Fruit fly (Drosophila melanogaster): Measurements from ENCODE around the gene CG15283.
A peak's percentile ranks its signal among the peaks of the same experiment; 100 is the strongest.

The CG15283 gene

dm6 chr2L:14497459-14498258 lies 46.9 kb upstream of the CG15283 start:
- TF ChIP-seq CG11617 (GFP tag; optimal IDR thresholded peaks at IDR 0.05), result no peak
- no peak for TF ChIP-seq Mnt (GFP tag; optimal IDR thresholded peaks at IDR 0.05)
- TF ChIP-seq cic (GFP tag; optimal IDR thresholded peaks at IDR 0.05), result no peak
- TF ChIP-seq CG12768 (GFP tag; optimal IDR thresholded peaks at IDR 0.05), result no peak
- TF ChIP-seq Crg-1 (GFP tag; optimal IDR thresholded peaks at IDR 0.05), result no peak
- TF ChIP-seq Hr96 (GFP tag; optimal IDR thresholded peaks at IDR 0.05), result no peak
- no peak for TF ChIP-seq CG7045 (GFP tag; optimal IDR thresholded peaks at IDR 0.05)
- no peak for TF ChIP-seq ovo (GFP tag; optimal IDR thresholded peaks at IDR 0.05)
- TF ChIP-seq CG14711 (tag; optimal IDR thresholded peaks at IDR 0.05), result no peak
- TF ChIP-seq kay (GFP tag; ENCODE audit: borderline replicate concordance), result no peak
- TF ChIP-seq tj (GFP tag; optimal IDR thresholded peaks at IDR 0.05), result no peak
- no peak for TF ChIP-seq cnc (optimal IDR thresholded peaks at IDR 0.05)
- no peak for TF ChIP-seq CG1620 (GFP tag; optimal IDR thresholded peaks at IDR 0.05)

- TF ChIP-seq Hr96 (GFP tag; optimal IDR thresholded peaks at IDR 0.05), result no peak
- no peak for TF ChIP-seq CG7045 (GFP tag; optimal IDR thresholded peaks at IDR 0.05)
- no peak for TF ChIP-seq Mnt (GFP tag; optimal IDR thresholded peaks at IDR 0.05)
These were observed 46.2 kb upstream of the CG15283 start for dm6 chr2L:14496892-14497291.

dm6 chr2L:14496348-14496747 lies 45.6 kb upstream of the CG15283 start:
- no peak for TF ChIP-seq CG33017 (tag; optimal IDR thresholded peaks at IDR 0.05)
- TF ChIP-seq cnc (optimal IDR thresholded peaks at IDR 0.05), result no peak
- TF ChIP-seq Hr96 (GFP tag; optimal IDR thresholded peaks at IDR 0.05), result no peak
- no peak for TF ChIP-seq CG7101 (tag; optimal IDR thresholded peaks at IDR 0.05)
- TF ChIP-seq ovo (GFP tag; optimal IDR thresholded peaks at IDR 0.05), result no peak
- no peak for TF ChIP-seq CG1620 (GFP tag; optimal IDR thresholded peaks at IDR 0.05)
- TF ChIP-seq CG5204 (GFP tag; optimal IDR thresholded peaks at IDR 0.05), result no peak
- TF ChIP-seq pad (GFP tag; optimal IDR thresholded peaks at IDR 0.05), result no peak
- TF ChIP-seq tj (GFP tag; optimal IDR thresholded peaks at IDR 0.05), result no peak
- no peak for TF ChIP-seq Clk (GFP tag; optimal IDR thresholded peaks at IDR 0.05)

dm6 chr2L:14495506-14495983 lies 44.8 kb upstream of the CG15283 start:
- TF ChIP-seq CG33017 (tag; optimal IDR thresholded peaks at IDR 0.05) (no peak), kay (GFP tag; ENCODE audit: borderline replicate concordance) (peak; percentile 63), CG12768 (GFP tag; optimal IDR thresholded peaks at IDR 0.05) (no peak), Crg-1 (GFP tag; optimal IDR thresholded peaks at IDR 0.05) (no peak)

dm6 chr2L:14494930-14495351 lies 44.2 kb upstream of the CG15283 start:
- TF ChIP-seq Mnt (GFP tag; optimal IDR thresholded peaks at IDR 0.05), result no peak
- TF ChIP-seq tj (GFP tag; optimal IDR thresholded peaks at IDR 0.05), result peak; percentile 72

dm6 chr2L:14492819-14493218 lies 42.1 kb upstream of the CG15283 start:
- TF ChIP-seq CG5204 (GFP tag; optimal IDR thresholded peaks at IDR 0.05), result no peak
- no peak for TF ChIP-seq Crg-1 (GFP tag; optimal IDR thresholded peaks at IDR 0.05)
- no peak for TF ChIP-seq Clk (GFP tag; optimal IDR thresholded peaks at IDR 0.05)
- TF ChIP-seq CG33017 (tag; optimal IDR thresholded peaks at IDR 0.05), result no peak
- no peak for TF ChIP-seq CG7101 (tag; optimal IDR thresholded peaks at IDR 0.05)

dm6 chr2L:14491686-14492085 lies 41.0 kb upstream of the CG15283 start:
- TF ChIP-seq CG7101 (tag; optimal IDR thresholded peaks at IDR 0.05), result no peak

- TF ChIP-seq CG5204 (GFP tag; optimal IDR thresholded peaks at IDR 0.05) (no peak), CG33017 (tag; optimal IDR thresholded peaks at IDR 0.05) (no peak), CG11617 (GFP tag; optimal IDR thresholded peaks at IDR 0.05) (peak; percentile 22), CG7045 (GFP tag; optimal IDR thresholded peaks at IDR 0.05) (peak; percentile 12), Crg-1 (GFP tag; optimal IDR thresholded peaks at IDR 0.05) (peak; percentile 7), Hr96 (GFP tag; optimal IDR thresholded peaks at IDR 0.05) (peak; percentile 12), bab1 (GFP tag; optimal IDR thresholded peaks at IDR 0.05) (peak; percentile 2), kay (GFP tag; ENCODE audit: borderline replicate concordance) (no peak), CG12768 (GFP tag; optimal IDR thresholded peaks at IDR 0.05) (peak; percentile 21), pad (GFP tag; optimal IDR thresholded peaks at IDR 0.05) (peak; percentile 33), Clk (GFP tag; optimal IDR thresholded peaks at IDR 0.05) (peak; percentile 26), Mnt (GFP tag; optimal IDR thresholded peaks at IDR 0.05) (peak; percentile 53), tj (GFP tag; optimal IDR thresholded peaks at IDR 0.05) (peak; percentile 73), CG7101 (tag; optimal IDR thresholded peaks at IDR 0.05) (peak; percentile 53), CG14711 (tag; optimal IDR thresholded peaks at IDR 0.05) (peak; percentile 3)
These were observed 39.7 kb upstream of the CG15283 start, which contains the start of gene noc for dm6 chr2L:14490097-14491070. noc (plus strand) TSS chr2L:14490859.
